Worm (Caenorhabditis elegans): ENCODE measurements around the gene vrk-1.

DNA sequence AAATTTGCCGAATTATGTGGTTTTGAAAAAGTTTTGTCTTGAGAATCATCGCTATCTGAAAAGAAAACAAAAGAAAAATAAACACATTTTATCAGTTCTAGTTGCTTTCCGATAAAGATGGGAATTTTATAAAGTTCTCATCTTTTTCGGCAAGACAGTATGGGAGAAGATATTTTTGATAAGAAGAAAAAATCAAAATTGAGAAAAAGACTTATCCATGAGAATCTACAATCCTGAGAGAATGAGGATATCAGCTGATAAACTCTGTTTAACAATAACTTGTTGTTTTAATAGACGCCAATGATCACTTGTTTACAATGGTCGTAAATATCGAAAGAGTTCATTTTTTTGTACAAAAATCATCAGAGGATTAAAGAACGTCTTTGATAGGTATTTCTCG is 45.7 kb upstream of the vrk-1 start, which contains the start of gene F55C12.6:
- no peak for TF ChIP-seq elt-1 (tag; optimal IDR thresholded peaks at IDR 0.05)
- no peak for TF ChIP-seq elt-3 (tag; optimal IDR thresholded peaks at IDR 0.05)

Measured in whole organism, L2 larva.